Worm (Caenorhabditis elegans): Measurements from ENCODE around the gene spe-10.

DNA sequence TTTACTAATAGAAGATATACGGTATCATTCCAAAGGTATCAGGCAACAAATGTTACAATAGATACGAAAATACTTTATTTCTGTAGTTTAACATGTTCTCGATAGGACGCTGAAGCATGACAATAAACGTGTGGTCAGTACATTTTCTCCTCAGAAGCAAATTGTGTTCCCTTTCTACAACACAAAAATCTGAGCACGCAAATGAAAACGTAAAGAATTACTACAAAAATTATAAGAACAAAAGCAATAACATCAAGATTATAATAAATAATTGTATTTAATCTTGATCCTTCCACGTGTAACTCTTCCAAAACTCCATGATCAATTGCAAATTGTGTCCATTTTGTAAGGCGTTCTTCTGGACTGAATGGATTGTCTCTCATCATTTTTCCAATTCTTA, 4.3 kb upstream of the spe-10 start:
- TF ChIP-seq let-607 (tag; optimal IDR thresholded peaks at IDR 0.05) (no peak), snpc-1.3 (tag; optimal IDR thresholded peaks at IDR 0.05; ENCODE audit: insufficient read depth) (no peak), ztf-26 (tag; optimal IDR thresholded peaks at IDR 0.05) (no peak), nfya-1 (tag; optimal IDR thresholded peaks at IDR 0.05; ENCODE audit: borderline replicate concordance, insufficient read depth) (no peak), unc-62 (GFP tag; optimal IDR thresholded peaks at IDR 0.05) (no peak), ceh-40 (GFP tag; IDR thresholded peaks at IDR 0.05) (no peak), hmg-1.2 (GFP tag; IDR thresholded peaks at IDR 0.05) (no peak), lin-26 (GFP tag; IDR thresholded peaks at IDR 0.05) (no peak), nhr-120 (GFP tag; IDR thresholded peaks at IDR 0.05) (no peak), rec-8 (tag; optimal IDR thresholded peaks at IDR 0.05) (no peak)
